Fruit fly (Drosophila melanogaster): Measurements from ENCODE around the gene Hsp83.
A peak's percentile ranks its signal among the peaks of the same experiment; 100 is the strongest.

The Hsp83 gene

DNA sequence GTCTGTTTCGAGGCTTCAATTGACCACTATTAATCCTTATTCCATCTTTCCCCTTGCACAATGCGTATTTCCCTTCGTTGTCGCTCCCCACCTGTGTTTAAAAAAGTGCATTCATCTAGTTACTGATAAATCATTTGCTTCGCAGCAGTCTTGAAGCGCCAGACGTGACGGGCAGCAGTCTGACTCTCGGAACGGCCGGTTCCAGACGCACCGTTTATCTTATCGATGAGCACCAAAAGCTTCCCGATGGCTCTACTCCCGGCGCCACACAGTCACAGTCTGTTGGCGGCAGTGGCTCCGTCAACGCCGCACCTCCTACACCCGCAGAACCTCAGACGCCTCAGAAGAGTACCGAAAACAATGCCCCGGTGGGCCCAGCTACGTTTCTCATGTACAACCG lies 8.7 kb upstream of the Hsp83 start, which contains the start of gene CG42494:
Gene CG42494, plus strand, starts transcription at position 301 of the 400 bp plus-strand sequence.
- TF ChIP-seq CG13204 (GFP tag; optimal IDR thresholded peaks at IDR 0.05) (no peak), CG32121 (GFP tag; IDR thresholded peaks at IDR 0.05) (no peak), CG10348 (GFP tag; IDR thresholded peaks at IDR 0.05) (no peak), CG34367 (tag; optimal IDR thresholded peaks at IDR 0.05) (no peak), CG8301 (tag; optimal IDR thresholded peaks at IDR 0.05) (no peak), Snoo (tag; optimal IDR thresholded peaks at IDR 0.05) (no peak), Ets98B (GFP tag; IDR thresholded peaks at IDR 0.05) (no peak), CG17806 (tag; optimal IDR thresholded peaks at IDR 0.05) (no peak)

DNA sequence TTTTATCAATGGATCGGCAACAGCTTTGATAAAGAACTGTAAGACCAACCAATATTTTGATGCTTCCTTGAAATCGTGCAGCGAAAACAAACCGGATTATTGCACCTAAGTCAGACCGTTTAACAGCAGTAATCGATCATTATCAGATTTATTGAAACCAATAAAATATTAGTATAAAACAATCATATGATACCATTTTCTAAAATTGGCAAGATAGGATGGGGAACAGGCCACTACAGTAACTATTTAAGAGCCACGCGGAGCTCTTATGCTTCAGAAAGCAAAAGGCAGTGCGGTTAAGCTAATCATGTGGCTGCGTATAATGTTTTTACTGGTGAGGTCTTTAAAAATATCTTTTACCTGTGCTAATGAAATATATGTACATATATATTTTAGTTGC lies 6.4 kb upstream of the Hsp83 start, which contains the start of gene CG32284:
Gene CG32284, plus strand, starts transcription at position 301 of the 400 bp plus-strand sequence.
- TF ChIP-seq D1 (tag; optimal IDR thresholded peaks at IDR 0.05) = no peak
- TF ChIP-seq gl (tag; optimal IDR thresholded peaks at IDR 0.05) = no peak
- TF ChIP-seq CG9948 (tag; optimal IDR thresholded peaks at IDR 0.05) = no peak
- no peak for TF ChIP-seq CG8301 (tag; optimal IDR thresholded peaks at IDR 0.05)
- TF ChIP-seq CG8159 (tag; optimal IDR thresholded peaks at IDR 0.05) = no peak
- no peak for TF ChIP-seq Pif1A (GFP tag; optimal IDR thresholded peaks at IDR 0.05)
- TF ChIP-seq Ets98B (GFP tag; IDR thresholded peaks at IDR 0.05) = no peak
- no peak for TF ChIP-seq Snoo (tag; optimal IDR thresholded peaks at IDR 0.05)
- no peak for TF ChIP-seq rn (GFP tag; IDR thresholded peaks at IDR 0.05)
- no peak for TF ChIP-seq EcR (GFP tag; optimal IDR thresholded peaks at IDR 0.05)
- no peak for TF ChIP-seq CG32121 (GFP tag; IDR thresholded peaks at IDR 0.05)
- TF ChIP-seq fd96Ca (GFP tag; IDR thresholded peaks at IDR 0.05) = no peak

dm6 chr3L:3187263-3187662 lies 5.5 kb upstream of the Hsp83 start, which contains the start of gene CG14957:
CG14957 (plus strand) TSS chr3L:3187563.
- no peak for TF ChIP-seq CG8159 (tag; optimal IDR thresholded peaks at IDR 0.05)
- no peak for TF ChIP-seq CG13204 (GFP tag; optimal IDR thresholded peaks at IDR 0.05)
- no peak for TF ChIP-seq CG9948 (tag; optimal IDR thresholded peaks at IDR 0.05)
- TF ChIP-seq rn (GFP tag; IDR thresholded peaks at IDR 0.05) = no peak
- no peak for TF ChIP-seq EcR (GFP tag; optimal IDR thresholded peaks at IDR 0.05)
- TF ChIP-seq D1 (tag; optimal IDR thresholded peaks at IDR 0.05) = no peak
- no peak for TF ChIP-seq gl (tag; optimal IDR thresholded peaks at IDR 0.05)
- TF ChIP-seq fd96Ca (GFP tag; IDR thresholded peaks at IDR 0.05) = no peak
- TF ChIP-seq Pif1B (GFP tag; optimal IDR thresholded peaks at IDR 0.05) = no peak
- no peak for TF ChIP-seq CG14655 (GFP tag; optimal IDR thresholded peaks at IDR 0.05)
- TF ChIP-seq CG17806 (tag; optimal IDR thresholded peaks at IDR 0.05) = no peak
- TF ChIP-seq CG12605 (GFP tag; IDR thresholded peaks at IDR 0.05) = no peak
- no peak for TF ChIP-seq CG32121 (GFP tag; IDR thresholded peaks at IDR 0.05)
- no peak for TF ChIP-seq Snoo (tag; optimal IDR thresholded peaks at IDR 0.05)
- no peak for TF ChIP-seq CG4496 (GFP tag; IDR thresholded peaks at IDR 0.05)
- no peak for TF ChIP-seq CG10348 (GFP tag; IDR thresholded peaks at IDR 0.05)
- no peak for TF ChIP-seq CG8301 (tag; optimal IDR thresholded peaks at IDR 0.05)
- TF ChIP-seq Ets98B (GFP tag; IDR thresholded peaks at IDR 0.05) = no peak
- no peak for TF ChIP-seq CG15710 (tag; optimal IDR thresholded peaks at IDR 0.05)

DNA sequence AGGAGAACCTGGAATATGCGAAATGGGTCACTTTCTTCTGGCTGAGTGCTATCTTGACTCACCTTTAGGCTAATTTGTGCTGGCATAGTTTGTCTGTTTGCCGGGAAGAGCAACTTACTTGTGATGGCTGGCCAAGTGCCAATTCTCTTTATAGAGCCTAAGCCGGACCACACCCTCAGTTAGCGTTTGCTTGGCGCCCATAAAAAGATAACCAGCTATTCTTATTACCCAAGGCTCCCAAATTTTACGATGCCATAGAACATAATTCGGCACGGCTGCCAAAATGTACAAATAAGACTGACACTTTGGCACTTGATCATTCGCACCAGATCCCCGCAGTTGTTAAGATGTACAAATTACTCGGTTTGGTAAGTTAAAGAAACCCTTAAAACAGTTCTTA lies 3.1 kb upstream of the Hsp83 start, which contains the start of the genes CG42525 and CG14958:
Gene CG42525, minus strand, starts transcription at position 101 of the 400 bp plus-strand sequence.
Gene CG14958, plus strand, starts transcription at position 332 of the 400 bp plus-strand sequence.
- TF ChIP-seq CG12605 (GFP tag; IDR thresholded peaks at IDR 0.05) = no peak
- no peak for TF ChIP-seq CG34367 (tag; optimal IDR thresholded peaks at IDR 0.05)
- no peak for TF ChIP-seq CG13204 (GFP tag; optimal IDR thresholded peaks at IDR 0.05)
- TF ChIP-seq CG4496 (GFP tag; IDR thresholded peaks at IDR 0.05) = no peak
- TF ChIP-seq rn (GFP tag; IDR thresholded peaks at IDR 0.05) = no peak
- TF ChIP-seq Snoo (tag; optimal IDR thresholded peaks at IDR 0.05) = no peak
- no peak for TF ChIP-seq CG9948 (tag; optimal IDR thresholded peaks at IDR 0.05)
- no peak for TF ChIP-seq EcR (GFP tag; optimal IDR thresholded peaks at IDR 0.05)
- TF ChIP-seq Ets98B (GFP tag; IDR thresholded peaks at IDR 0.05) = no peak
- no peak for TF ChIP-seq CG10348 (GFP tag; IDR thresholded peaks at IDR 0.05)
- TF ChIP-seq CG8301 (tag; optimal IDR thresholded peaks at IDR 0.05) = no peak

DNA sequence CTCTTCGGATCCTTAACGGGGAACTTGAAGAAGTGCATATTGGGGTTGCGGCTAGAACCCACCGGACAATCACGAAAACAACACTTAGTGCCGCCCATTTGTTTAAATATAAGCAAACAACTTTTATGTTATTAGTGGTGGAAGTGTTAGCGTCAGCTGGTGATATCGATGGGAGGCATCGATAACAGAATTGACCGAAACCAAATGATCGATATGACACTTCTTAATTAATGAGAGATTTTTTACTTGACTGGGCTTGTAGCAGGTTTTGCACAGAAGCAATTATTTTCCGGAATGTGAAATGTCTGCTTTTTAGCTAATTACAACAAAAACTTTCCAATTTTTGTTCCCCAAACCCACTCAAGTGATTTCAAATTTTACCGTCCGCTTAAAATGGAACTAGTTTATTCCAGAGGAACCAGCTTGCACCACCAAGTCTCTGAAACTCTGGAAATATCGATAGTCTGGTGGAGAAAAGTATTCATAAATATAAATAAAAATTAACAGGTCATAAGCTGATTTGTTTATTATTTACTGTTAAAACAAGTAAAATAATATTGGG lies 355 bp upstream of the Hsp83 start, which contains the start of gene CG14965:
Gene CG14965, minus strand, starts transcription at position 159 of the 562 bp plus-strand sequence.
- no peak for TF ChIP-seq Ets98B (GFP tag; IDR thresholded peaks at IDR 0.05)
- no peak for TF ChIP-seq CG4496 (GFP tag; IDR thresholded peaks at IDR 0.05)
- TF ChIP-seq EcR (GFP tag; optimal IDR thresholded peaks at IDR 0.05) = no peak
- TF ChIP-seq Pif1A (GFP tag; optimal IDR thresholded peaks at IDR 0.05) = no peak
- TF ChIP-seq fd96Ca (GFP tag; IDR thresholded peaks at IDR 0.05) = no peak
- TF ChIP-seq CG15710 (tag; optimal IDR thresholded peaks at IDR 0.05) = no peak
- no peak for TF ChIP-seq Pif1B (GFP tag; optimal IDR thresholded peaks at IDR 0.05)
- no peak for TF ChIP-seq D1 (tag; optimal IDR thresholded peaks at IDR 0.05)
- TF ChIP-seq CG32121 (GFP tag; IDR thresholded peaks at IDR 0.05) = no peak

dm6 chr3L:3194059-3194458 lies 1.3 kb downstream of the Hsp83 start:
- TF ChIP-seq EcR (GFP tag; optimal IDR thresholded peaks at IDR 0.05) (no peak), CG9948 (tag; optimal IDR thresholded peaks at IDR 0.05) (peak; percentile 93), fd96Ca (GFP tag; IDR thresholded peaks at IDR 0.05) (peak; percentile 95), CG8301 (tag; optimal IDR thresholded peaks at IDR 0.05) (peak; percentile 97), gl (tag; optimal IDR thresholded peaks at IDR 0.05) (peak; percentile 88), CG34367 (tag; optimal IDR thresholded peaks at IDR 0.05) (peak; percentile 96), Pif1A (GFP tag; optimal IDR thresholded peaks at IDR 0.05) (peak; percentile 98), CG14655 (GFP tag; optimal IDR thresholded peaks at IDR 0.05) (peak; percentile 96), CG10348 (GFP tag; IDR thresholded peaks at IDR 0.05) (peak; percentile 84), D1 (tag; optimal IDR thresholded peaks at IDR 0.05) (no peak), rn (GFP tag; IDR thresholded peaks at IDR 0.05) (peak; percentile 96), CG32121 (GFP tag; IDR thresholded peaks at IDR 0.05) (peak; percentile 98), CG8159 (tag; optimal IDR thresholded peaks at IDR 0.05) (peak; percentile 94), CG13204 (GFP tag; optimal IDR thresholded peaks at IDR 0.05) (peak; percentile 55), CG4496 (GFP tag; IDR thresholded peaks at IDR 0.05) (peak; percentile 99), CG17806 (tag; optimal IDR thresholded peaks at IDR 0.05) (peak; percentile 96), CG12605 (GFP tag; IDR thresholded peaks at IDR 0.05) (peak; percentile 99), Pif1B (GFP tag; optimal IDR thresholded peaks at IDR 0.05) (peak; percentile 98), Ets98B (GFP tag; IDR thresholded peaks at IDR 0.05) (peak; percentile 98), CG15710 (tag; optimal IDR thresholded peaks at IDR 0.05) (peak; percentile 92), Snoo (tag; optimal IDR thresholded peaks at IDR 0.05) (peak; percentile 94)

Data from whole organism, pupa.